Worm (Caenorhabditis elegans): Measurements from ENCODE around the gene hsp-43.

ce11 chrX:6230669-6231068 is 4.7 kb downstream of the hsp-43 start, which contains the start of gene lite-1:
- no peak for TF ChIP-seq nhr-12 (tag; optimal IDR thresholded peaks at IDR 0.05)
- no peak for TF ChIP-seq ztf-11 (tag; optimal IDR thresholded peaks at IDR 0.05)

Measured in whole organism, L2 larva.